Worm (Caenorhabditis elegans) whole organism, late embryonic: ENCODE results near the gene cgp-1.

Source experiments
- ahr-1 ChIP-seq: sonication (generic microtip); optimal IDR thresholded peaks from 2 replicates; lab custom pipeline; 2016; ENCODE audit warnings: missing genetic modification characterization, missing compliant biosample characterization
- elt-4 ChIP-seq: sonication (generic microtip); optimal IDR thresholded peaks from 2 replicates; lab custom pipeline; 2016; ENCODE audit warnings: missing genetic modification characterization, missing compliant biosample characterization
- hlh-30 ChIP-seq: sonication (generic microtip); optimal IDR thresholded peaks from 2 replicates; lab custom pipeline; 2017; ENCODE audit warnings: antibody characterized with exemption, missing genetic modification characterization, missing compliant biosample characterization; ENCODE audit not compliant: insufficient read depth
- nhr-11 ChIP-seq: fragments of 150-350 bp; optimal IDR thresholded peaks from 2 replicates; lab custom pipeline; 2014; ENCODE audit warnings: missing biosample characterization, missing genetic modification characterization
- pros-1 ChIP-seq: fragments of 150-350 bp; optimal IDR thresholded peaks from 2 replicates; lab custom pipeline; 2014; ENCODE audit warnings: missing biosample characterization, missing genetic modification reagents, missing genetic modification characterization
- unc-55 ChIP-seq: sonication (generic microtip); optimal IDR thresholded peaks from 2 replicates; lab custom pipeline; 2017; ENCODE audit warnings: missing biosample characterization, missing genetic modification reagents, missing genetic modification characterization

- TF ChIP-seq nhr-11 (tag; lab: Kevin White, UChicago): no peak
- no peak for TF ChIP-seq elt-4 (tag; lab: Kevin White, UChicago)
- TF ChIP-seq unc-55: no peak
- no peak for TF ChIP-seq pros-1 (tag; lab: Kevin White, UChicago)
- TF ChIP-seq hlh-30 (tag; lab: Kevin White, UChicago): no peak
- no peak for TF ChIP-seq ahr-1 (tag; lab: Kevin White, UChicago)
Observed at ce11 chrV:103977-104376, 18.6 kb downstream of the cgp-1 start, which contains the start of gene rps-27.
